Fruit fly (Drosophila melanogaster): ENCODE measurements around the gene qin.
A peak's percentile ranks its signal among the peaks of the same experiment; 100 is the strongest.

Gene qin

DNA sequence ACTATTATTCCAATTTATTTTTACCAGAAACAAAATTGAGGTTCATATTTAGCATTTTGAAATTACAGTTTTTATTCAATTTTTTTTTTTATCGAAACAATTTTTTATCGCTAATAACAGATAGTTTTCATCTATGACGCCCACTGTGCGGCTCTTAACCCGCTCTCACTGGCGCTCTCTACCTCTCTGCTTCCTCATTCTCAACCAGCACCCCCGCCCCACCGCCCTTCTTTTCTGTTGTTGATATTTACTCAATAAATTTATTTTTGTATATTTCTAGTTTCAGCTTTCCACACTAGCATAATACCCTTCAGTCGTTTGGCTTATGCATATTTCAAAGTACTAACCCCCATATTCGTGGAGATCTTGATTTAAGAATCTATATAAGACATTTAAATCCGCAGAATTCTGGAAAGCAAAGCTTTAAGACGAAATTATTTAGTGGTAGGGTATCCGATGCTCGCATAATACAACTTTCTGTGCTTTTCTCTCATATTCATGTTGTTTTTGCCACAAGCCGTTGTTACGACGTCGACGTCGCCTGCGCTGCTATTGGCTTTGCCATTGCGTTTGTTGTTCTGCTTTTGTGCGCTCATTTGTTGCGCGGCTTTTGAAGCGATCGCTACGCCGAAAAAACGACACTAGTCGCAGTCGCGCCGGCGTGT is 6.8 kb upstream of the qin start (continued):
- TF ChIP-seq CG12236 (GFP tag; optimal IDR thresholded peaks at IDR 0.05) (peak; percentile 95), CG3726 (GFP tag; IDR thresholded peaks at IDR 0.05) (peak; percentile 95), pros (GFP tag; optimal IDR thresholded peaks at IDR 0.05) (peak; percentile 69), NFAT (GFP tag; IDR thresholded peaks at IDR 0.05) (peak; percentile 91), CG4424 (GFP tag; optimal IDR thresholded peaks at IDR 0.05) (peak; percentile 97), CG16815 (GFP tag; optimal IDR thresholded peaks at IDR 0.05) (peak; percentile 93), Gsc (GFP tag; IDR thresholded peaks at IDR 0.05) (peak; percentile 83), Ada2b (GFP tag; IDR thresholded peaks at IDR 0.05) (peak; percentile 85), CG4617 (GFP tag; optimal IDR thresholded peaks at IDR 0.05; ENCODE audit: borderline replicate concordance) (peak; percentile 94), CG1792 (GFP tag; optimal IDR thresholded peaks at IDR 0.05) (peak; percentile 96), dpn (GFP tag; optimal IDR thresholded peaks at IDR 0.05) (peak; percentile 96 to 97), lab (GFP tag; optimal IDR thresholded peaks at IDR 0.05) (peak; percentile 98), corto (GFP tag; optimal IDR thresholded peaks at IDR 0.05) (peak; percentile 27), Dfd (GFP tag; optimal IDR thresholded peaks at IDR 0.05) (no peak), tin (GFP tag; optimal IDR thresholded peaks at IDR 0.05) (peak; percentile 95), CG8944 (GFP tag; optimal IDR thresholded peaks at IDR 0.05) (peak; percentile 97), lmd (GFP tag; IDR thresholded peaks at IDR 0.05) (peak; percentile 96), CG15514 (GFP tag; optimal IDR thresholded peaks at IDR 0.05) (peak; percentile 89), Ets97D (GFP tag; optimal IDR thresholded peaks at IDR 0.05) (peak; percentile 84), org-1 (GFP tag; optimal IDR thresholded peaks at IDR 0.05) (peak; percentile 97), ro (GFP tag; IDR thresholded peaks at IDR 0.05) (peak; percentile 88), cwo (GFP tag; optimal IDR thresholded peaks at IDR 0.05) (peak; percentile 92), CG6175 (GFP tag; IDR thresholded peaks at IDR 0.05) (peak; percentile 94), CG11085 (GFP tag; IDR thresholded peaks at IDR 0.05) (peak; percentile 91), PHDP (tag; optimal IDR thresholded peaks at IDR 0.05) (peak; percentile 97), CG30431 (GFP tag; optimal IDR thresholded peaks at IDR 0.05) (peak; percentile 95), eve (GFP tag; optimal IDR thresholded peaks at IDR 0.05) (peak in 1 of 2 experiments; percentile 93), CG10462 (GFP tag; optimal IDR thresholded peaks at IDR 0.05) (peak; percentile 91), CG7745 (tag; optimal IDR thresholded peaks at IDR 0.05) (peak; percentile 84), CG12104 (GFP tag; optimal IDR thresholded peaks at IDR 0.05) (peak; percentile 98), CG8924 (tag; optimal IDR thresholded peaks at IDR 0.05) (peak; percentile 99), Myb (GFP tag; optimal IDR thresholded peaks at IDR 0.05) (peak; percentile 87), exex (tag; optimal IDR thresholded peaks at IDR 0.05) (peak; percentile 72), stwl (tag; optimal IDR thresholded peaks at IDR 0.05) (peak; percentile 43), CG11723 (GFP tag; optimal IDR thresholded peaks at IDR 0.05) (peak; percentile 94), Ets65A (GFP tag) (peak; percentile 100), lbe (GFP tag; optimal IDR thresholded peaks at IDR 0.05) (peak; percentile 33), h (optimal IDR thresholded peaks at IDR 0.05) (no peak), Dref (GFP tag; IDR thresholded peaks at IDR 0.05) (peak; percentile 44), en (GFP tag; optimal IDR thresholded peaks at IDR 0.05) (peak; percentile 91), chn (GFP tag; optimal IDR thresholded peaks at IDR 0.05) (peak; percentile 97), Spps (tag; optimal IDR thresholded peaks at IDR 0.05) (peak; percentile 96), H15 (GFP tag; IDR thresholded peaks at IDR 0.05) (peak; percentile 95), sens-2 (GFP tag; IDR thresholded peaks at IDR 0.05) (peak; percentile 83; the same call in 1 of the 2 replicates), Dbx (GFP tag; IDR thresholded peaks at IDR 0.05) (peak; percentile 96), CG12071 (GFP tag; optimal IDR thresholded peaks at IDR 0.05) (peak; percentile 93), Dip3 (GFP tag; optimal IDR thresholded peaks at IDR 0.05) (peak; percentile 94), CG33557 (GFP tag; optimal IDR thresholded peaks at IDR 0.05) (peak; percentile 97), ranshi (GFP tag; IDR thresholded peaks at IDR 0.05) (peak; percentile 94), Nf-YB (GFP tag; optimal IDR thresholded peaks at IDR 0.05) (peak; percentile 89), Tbp (GFP tag; optimal IDR thresholded peaks at IDR 0.05) (no peak)

All from whole organism, embryonic.